Worm (Caenorhabditis elegans): Measurements from ENCODE around the gene cnt-2.
A peak's percentile ranks its signal among the peaks of the same experiment; 100 is the strongest.

The cnt-2 gene

ce11 chrIII:10636493-10637031, 18.3 kb upstream of the cnt-2 start:
- TF ChIP-seq ceh-13 (GFP tag; optimal IDR thresholded peaks at IDR 0.05) (no peak), tra-4 (tag; optimal IDR thresholded peaks at IDR 0.05) (no peak), flt-1 (GFP tag; IDR thresholded peaks at IDR 0.05) (no peak), hmg-4 (GFP tag; optimal IDR thresholded peaks at IDR 0.05) (no peak), ets-7 (tag; optimal IDR thresholded peaks at IDR 0.05) (no peak), ceh-36 (tag; optimal IDR thresholded peaks at IDR 0.05) (no peak), aly-1 (tag; optimal IDR thresholded peaks at IDR 0.05) (no peak), ama-1 (optimal IDR thresholded peaks at IDR 0.05) (no peak), pes-1 (GFP tag; IDR thresholded peaks at IDR 0.05) (no peak), tbx-37 (GFP tag; conservative IDR thresholded peaks at IDR 0.05) (no peak), scrt-1 (GFP tag; IDR thresholded peaks at IDR 0.05) (no peak), hmbx-1 (tag; optimal IDR thresholded peaks at IDR 0.05) (no peak)

ce11 chrIII:10637933-10638332, 16.9 kb upstream of the cnt-2 start:
- TF ChIP-seq scrt-1 (GFP tag; IDR thresholded peaks at IDR 0.05) (no peak), ceh-13 (GFP tag; optimal IDR thresholded peaks at IDR 0.05) (no peak), aly-1 (tag; optimal IDR thresholded peaks at IDR 0.05) (no peak), ets-7 (tag; optimal IDR thresholded peaks at IDR 0.05) (no peak), tbx-37 (GFP tag; conservative IDR thresholded peaks at IDR 0.05) (no peak), B0310.2 (tag; optimal IDR thresholded peaks at IDR 0.05) (no peak), hmbx-1 (tag; optimal IDR thresholded peaks at IDR 0.05) (no peak), tra-4 (tag; optimal IDR thresholded peaks at IDR 0.05) (no peak), flt-1 (GFP tag; IDR thresholded peaks at IDR 0.05) (no peak), hnd-1 (tag; optimal IDR thresholded peaks at IDR 0.05) (no peak)

ce11 chrIII:10638339-10639021, 16.3 kb upstream of the cnt-2 start, which contains the start of gene Y39A1A.27:
Gene Y39A1A.27 (plus strand): TSS chrIII:10638971.
- TF ChIP-seq F13C5.2 (tag; optimal IDR thresholded peaks at IDR 0.05): no peak
- no peak for TF ChIP-seq flt-1 (GFP tag; IDR thresholded peaks at IDR 0.05)
- no peak for TF ChIP-seq aly-1 (tag; optimal IDR thresholded peaks at IDR 0.05)
- no peak for TF ChIP-seq hnd-1 (tag; optimal IDR thresholded peaks at IDR 0.05)
- TF ChIP-seq ama-1 (optimal IDR thresholded peaks at IDR 0.05): no peak
- TF ChIP-seq sea-1 (GFP tag; conservative IDR thresholded peaks at IDR 0.05): no peak
- TF ChIP-seq scrt-1 (GFP tag; IDR thresholded peaks at IDR 0.05): no peak
- no peak for TF ChIP-seq tra-4 (tag; optimal IDR thresholded peaks at IDR 0.05)
- TF ChIP-seq hmbx-1 (tag; optimal IDR thresholded peaks at IDR 0.05): no peak
- no peak for TF ChIP-seq B0310.2 (tag; optimal IDR thresholded peaks at IDR 0.05)
- no peak for TF ChIP-seq tbx-37 (GFP tag; conservative IDR thresholded peaks at IDR 0.05)
- TF ChIP-seq ets-7 (tag; optimal IDR thresholded peaks at IDR 0.05): no peak
- no peak for TF ChIP-seq ceh-13 (GFP tag; optimal IDR thresholded peaks at IDR 0.05)
- TF ChIP-seq tbx-11 (GFP tag; IDR thresholded peaks at IDR 0.05): no peak
- TF ChIP-seq hmg-4 (GFP tag; optimal IDR thresholded peaks at IDR 0.05): no peak
- TF ChIP-seq ceh-36 (tag; optimal IDR thresholded peaks at IDR 0.05): no peak
- TF ChIP-seq pes-1 (GFP tag; IDR thresholded peaks at IDR 0.05): no peak

ce11 chrIII:10642781-10643180, 12.0 kb upstream of the cnt-2 start, which contains the start of the genes dhs-11 and orc-1:
Gene dhs-11 (minus strand): TSS chrIII:10642865.
Gene orc-1 (plus strand): TSS chrIII:10643129.
- TF ChIP-seq pes-1 (GFP tag; IDR thresholded peaks at IDR 0.05) (no peak), hmg-4 (GFP tag; optimal IDR thresholded peaks at IDR 0.05) (no peak), F13C5.2 (tag; optimal IDR thresholded peaks at IDR 0.05) (no peak), hnd-1 (tag; optimal IDR thresholded peaks at IDR 0.05) (no peak), tbx-11 (GFP tag; IDR thresholded peaks at IDR 0.05) (no peak), tra-4 (tag; optimal IDR thresholded peaks at IDR 0.05) (no peak), ceh-36 (tag; optimal IDR thresholded peaks at IDR 0.05) (no peak), hmbx-1 (tag; optimal IDR thresholded peaks at IDR 0.05) (no peak), ama-1 (optimal IDR thresholded peaks at IDR 0.05) (no peak), flt-1 (GFP tag; IDR thresholded peaks at IDR 0.05) (no peak), sea-1 (GFP tag; conservative IDR thresholded peaks at IDR 0.05) (no peak), ceh-13 (GFP tag; optimal IDR thresholded peaks at IDR 0.05) (no peak), tbx-37 (GFP tag; conservative IDR thresholded peaks at IDR 0.05) (no peak), aly-1 (tag; optimal IDR thresholded peaks at IDR 0.05) (no peak), B0310.2 (tag; optimal IDR thresholded peaks at IDR 0.05) (no peak)

ce11 chrIII:10646094-10646493, 8.7 kb upstream of the cnt-2 start, which contains the start of gene orc-4:
Gene orc-4 (plus strand): TSS chrIII:10646170.
- TF ChIP-seq flt-1 (GFP tag; IDR thresholded peaks at IDR 0.05) (no peak), ceh-13 (GFP tag; optimal IDR thresholded peaks at IDR 0.05) (no peak), sea-1 (GFP tag; conservative IDR thresholded peaks at IDR 0.05) (no peak), B0310.2 (tag; optimal IDR thresholded peaks at IDR 0.05) (no peak), pes-1 (GFP tag; IDR thresholded peaks at IDR 0.05) (no peak), scrt-1 (GFP tag; IDR thresholded peaks at IDR 0.05) (no peak), ama-1 (optimal IDR thresholded peaks at IDR 0.05) (no peak)

- TF ChIP-seq aly-1 (tag; optimal IDR thresholded peaks at IDR 0.05) (no peak), tbx-11 (GFP tag; IDR thresholded peaks at IDR 0.05) (no peak), B0310.2 (tag; optimal IDR thresholded peaks at IDR 0.05) (no peak), ceh-13 (GFP tag; optimal IDR thresholded peaks at IDR 0.05) (no peak), hmbx-1 (tag; optimal IDR thresholded peaks at IDR 0.05) (no peak), F13C5.2 (tag; optimal IDR thresholded peaks at IDR 0.05) (no peak), sea-1 (GFP tag; conservative IDR thresholded peaks at IDR 0.05) (no peak), flt-1 (GFP tag; IDR thresholded peaks at IDR 0.05) (no peak), ama-1 (optimal IDR thresholded peaks at IDR 0.05) (no peak), ceh-36 (tag; optimal IDR thresholded peaks at IDR 0.05) (no peak), ets-7 (tag; optimal IDR thresholded peaks at IDR 0.05) (no peak), hnd-1 (tag; optimal IDR thresholded peaks at IDR 0.05) (no peak)
Measured at ce11 chrIII:10649219-10649618, 5.6 kb upstream of the cnt-2 start, which contains the start of gene emg-1. Gene emg-1 (plus strand): TSS chrIII:10649519.

ce11 chrIII:10651634-10652033, 3.2 kb upstream of the cnt-2 start:
- no peak for TF ChIP-seq ets-7 (tag; optimal IDR thresholded peaks at IDR 0.05)
- TF ChIP-seq ceh-36 (tag; optimal IDR thresholded peaks at IDR 0.05): no peak
- TF ChIP-seq B0310.2 (tag; optimal IDR thresholded peaks at IDR 0.05): no peak
- peak; percentile 37; the same call in 1 of the 2 replicates for TF ChIP-seq flt-1 (GFP tag; IDR thresholded peaks at IDR 0.05)
- peak; percentile 41 for TF ChIP-seq F13C5.2 (tag; optimal IDR thresholded peaks at IDR 0.05)
- TF ChIP-seq tra-4 (tag; optimal IDR thresholded peaks at IDR 0.05): no peak
- TF ChIP-seq hmg-4 (GFP tag; optimal IDR thresholded peaks at IDR 0.05): peak; percentile 45
